In the genomic region with DNA sequence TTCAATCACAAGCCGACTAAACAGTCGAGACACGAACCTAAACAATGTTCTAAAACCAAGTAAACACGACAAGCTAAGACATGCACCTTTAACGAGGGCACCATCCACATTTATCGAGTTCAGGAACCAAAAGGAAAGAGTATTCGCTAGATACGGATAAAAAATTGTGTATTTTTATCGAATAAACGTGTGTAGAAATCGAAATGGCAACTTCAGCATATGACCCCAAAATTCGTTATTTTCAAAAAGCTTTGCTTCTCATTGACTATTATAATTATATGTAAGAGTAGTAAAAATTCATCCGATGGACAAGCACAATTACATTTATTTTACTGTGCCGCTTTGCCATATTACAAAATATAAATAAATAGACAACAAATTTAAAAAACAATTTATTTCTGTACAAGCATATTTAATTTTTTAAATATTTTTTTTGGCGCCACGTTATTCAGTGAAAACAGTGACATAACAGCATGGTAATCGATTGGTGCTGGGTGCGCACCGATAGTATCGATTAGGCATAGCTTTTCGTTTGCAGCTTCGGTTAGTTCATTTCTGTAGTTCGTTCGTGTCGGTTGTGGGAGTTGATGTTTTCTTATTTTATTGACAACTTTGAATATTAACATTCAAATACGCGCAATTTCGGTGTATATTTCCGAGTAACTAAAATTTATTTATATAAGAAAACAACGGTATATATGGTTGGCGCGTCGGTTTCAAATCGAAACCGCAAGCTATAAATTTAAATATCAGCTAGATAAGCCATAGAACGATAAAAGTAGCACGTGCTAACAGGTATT, we compare ENCODE assay signal across 3 fruit fly cellular contexts.
TF ChIP-seq lines count a peak whose summit lies in the region.

A gene (plus strand): TSS at position 561 of the 800 bp plus-strand sequence.

TF ChIP-seq in whole organism, adult, 20 proteins besides CTCF, POLR2A, EP300 and RAD21 (continued from another document):
- no peak for TF ChIP-seq Crg-1 (GFP tag; optimal IDR thresholded peaks at IDR 0.05; lab: Kevin White, UChicago)
- TF ChIP-seq toe (GFP tag; optimal IDR thresholded peaks at IDR 0.05; lab: Kevin White, UChicago), result no peak
- TF ChIP-seq CG7045 (GFP tag; optimal IDR thresholded peaks at IDR 0.05; lab: Kevin White, UChicago), result no peak
- TF ChIP-seq Hr96 (GFP tag; optimal IDR thresholded peaks at IDR 0.05; lab: Kevin White, UChicago), result no peak

TF ChIP-seq in whole organism, embryonic, 481 proteins besides CTCF, POLR2A, EP300 and RAD21 (continued from another document and continues in another):
- TF ChIP-seq vvl (GFP tag; IDR thresholded peaks at IDR 0.05; lab: Robert Waterston, UW), result peak; percentile 30; the same call in 1 of the 2 replicates
- TF ChIP-seq stwl (tag; optimal IDR thresholded peaks at IDR 0.05; lab: Kevin White, UChicago), result peak; percentile 63
- peak; percentile 50 for TF ChIP-seq hkb (optimal IDR thresholded peaks at IDR 0.05; lab: Kevin White, UChicago)
- TF ChIP-seq hkb (GFP tag; IDR thresholded peaks at IDR 0.05; lab: Robert Waterston, UW), result no peak
- peak; percentile 96 for TF ChIP-seq E2f2 (GFP tag; IDR thresholded peaks at IDR 0.05; lab: Robert Waterston, UW)
- peak; percentile 9 for TF ChIP-seq tap (tag; optimal IDR thresholded peaks at IDR 0.05; lab: Kevin White, UChicago)
- peak; percentile 44 for TF ChIP-seq CG12391 (tag; optimal IDR thresholded peaks at IDR 0.05; lab: Kevin White, UChicago)
- TF ChIP-seq CG15601 (tag; optimal IDR thresholded peaks at IDR 0.05; lab: Kevin White, UChicago), result peak; percentile 34
- TF ChIP-seq CG14710 (tag; optimal IDR thresholded peaks at IDR 0.05; lab: Kevin White, UChicago), result peak; percentile 50
- peak; percentile 17 for TF ChIP-seq Sin3A (optimal IDR thresholded peaks at IDR 0.05; lab: Kevin White, UChicago)
- TF ChIP-seq CG34224 (GFP tag; IDR thresholded peaks at IDR 0.05; lab: Robert Waterston, UW; ENCODE audit: partially characterized antibody), result peak; percentile 90
- peak; percentile 9 for TF ChIP-seq CG7839 (tag; optimal IDR thresholded peaks at IDR 0.05; lab: Kevin White, UChicago)
- TF ChIP-seq al (GFP tag; IDR thresholded peaks at IDR 0.05; lab: Robert Waterston, UW), result peak; percentile 33; the same call in 1 of the 2 replicates
- no peak for TF ChIP-seq Trl (optimal IDR thresholded peaks at IDR 0.05; lab: Kevin White, UChicago)
- TF ChIP-seq Trl (GFP tag; optimal IDR thresholded peaks at IDR 0.05; lab: Kevin White, UChicago), result no peak
- peak; percentile 54 for TF ChIP-seq CG9932 (GFP tag; IDR thresholded peaks at IDR 0.05; lab: Robert Waterston, UW)
- peak; percentile 9 for TF ChIP-seq gem (tag; optimal IDR thresholded peaks at IDR 0.05; lab: Kevin White, UChicago)
- no peak for TF ChIP-seq ap (GFP tag; IDR thresholded peaks at IDR 0.05; lab: Robert Waterston, UW)
- TF ChIP-seq D19A (tag; optimal IDR thresholded peaks at IDR 0.05; lab: Kevin White, UChicago), result peak; percentile 6
- peak in 1 of 2 experiments; percentile 24 for TF ChIP-seq dpn (GFP tag; optimal IDR thresholded peaks at IDR 0.05; lab: Kevin White, UChicago)
- TF ChIP-seq CG32532 (GFP tag; IDR thresholded peaks at IDR 0.05; lab: Robert Waterston, UW), result peak; percentile 47
- peak; percentile 53 for TF ChIP-seq Hmr (GFP tag; optimal IDR thresholded peaks at IDR 0.05; lab: Kevin White, UChicago)
- peak; percentile 91 for TF ChIP-seq nerfin-2 (GFP tag; IDR thresholded peaks at IDR 0.05; lab: Robert Waterston, UW; ENCODE audit: partially characterized antibody)
- peak; percentile 83 for TF ChIP-seq Jarid2 (GFP tag; optimal IDR thresholded peaks at IDR 0.05; lab: Kevin White, UChicago)
- peak in 1 of 2 experiments; percentile 26 for TF ChIP-seq insv (GFP tag; optimal IDR thresholded peaks at IDR 0.05; lab: Kevin White, UChicago)
- TF ChIP-seq sima (GFP tag; optimal IDR thresholded peaks at IDR 0.05; lab: Kevin White, UChicago), result no peak
- peak; percentile 61 for TF ChIP-seq Ets97D (GFP tag; optimal IDR thresholded peaks at IDR 0.05; lab: Kevin White, UChicago)
- no peak for TF ChIP-seq gro (GFP tag; optimal IDR thresholded peaks at IDR 0.05; lab: Kevin White, UChicago)
- TF ChIP-seq Oaz (GFP tag; IDR thresholded peaks at IDR 0.05; lab: Robert Waterston, UW), result no peak
- TF ChIP-seq PHDP (tag; optimal IDR thresholded peaks at IDR 0.05; lab: Kevin White, UChicago), result peak; percentile 13
- TF ChIP-seq caup (GFP tag; optimal IDR thresholded peaks at IDR 0.05; lab: Kevin White, UChicago; ENCODE audit: severe bottlenecking), result no peak
- no peak for TF ChIP-seq Atf-2 (GFP tag; optimal IDR thresholded peaks at IDR 0.05; lab: Kevin White, UChicago)
- peak; percentile 50 for TF ChIP-seq CoRest (tag; optimal IDR thresholded peaks at IDR 0.05; lab: Kevin White, UChicago)
- peak; percentile 96 for TF ChIP-seq Dp (GFP tag; optimal IDR thresholded peaks at IDR 0.05; lab: Kevin White, UChicago)
- TF ChIP-seq CG18262 (tag; optimal IDR thresholded peaks at IDR 0.05; lab: Kevin White, UChicago), result no peak
- peak; percentile 25 for TF ChIP-seq Fer1 (GFP tag; optimal IDR thresholded peaks at IDR 0.05; lab: Kevin White, UChicago)
- peak in 1 of 2 experiments; percentile 43 for TF ChIP-seq crp (GFP tag; optimal IDR thresholded peaks at IDR 0.05; lab: Kevin White, UChicago)
- peak; percentile 92 for TF ChIP-seq vnd (GFP tag; IDR thresholded peaks at IDR 0.05; lab: Robert Waterston, UW; ENCODE audit: partially characterized antibody)
- TF ChIP-seq Lhr (GFP tag; optimal IDR thresholded peaks at IDR 0.05; lab: Kevin White, UChicago), result peak; percentile 90
- TF ChIP-seq Ets65A (GFP tag; lab: Kevin White, UChicago), result peak; percentile 88
- TF ChIP-seq CG42726 (GFP tag; IDR thresholded peaks at IDR 0.05; lab: Robert Waterston, UW; ENCODE audit: partially characterized antibody), result peak; percentile 95
- peak; percentile 58 for TF ChIP-seq CG33213 (GFP tag; optimal IDR thresholded peaks at IDR 0.05; lab: Kevin White, UChicago)
- TF ChIP-seq CG8290 (GFP tag; optimal IDR thresholded peaks at IDR 0.05; lab: Kevin White, UChicago), result no peak
- peak in 1 of 2 experiments; percentile 18 for TF ChIP-seq CG8290 (tag; optimal IDR thresholded peaks at IDR 0.05; lab: Kevin White, UChicago)
- TF ChIP-seq CG10267 (tag; optimal IDR thresholded peaks at IDR 0.05; lab: Kevin White, UChicago), result peak; percentile 29
- TF ChIP-seq aop (GFP tag; IDR thresholded peaks at IDR 0.05; lab: Robert Waterston, UW), result no peak
- TF ChIP-seq gfzf (GFP tag; optimal IDR thresholded peaks at IDR 0.05; lab: Kevin White, UChicago), result peak; percentile 68
- peak; percentile 40; the same call in 1 of the 3 replicates for TF ChIP-seq row (GFP tag; IDR thresholded peaks at IDR 0.05; lab: Robert Waterston, UW)
- peak; percentile 0 for TF ChIP-seq zen (tag; optimal IDR thresholded peaks at IDR 0.05; lab: Kevin White, UChicago)
- no peak for TF ChIP-seq CG6254 (GFP tag; optimal IDR thresholded peaks at IDR 0.05; lab: Kevin White, UChicago)
- peak; percentile 40; the same call in 1 of the 3 replicates for TF ChIP-seq ci (GFP tag; IDR thresholded peaks at IDR 0.05; lab: Robert Waterston, UW)
- no peak for TF ChIP-seq CG9727 (GFP tag; optimal IDR thresholded peaks at IDR 0.05; lab: Kevin White, UChicago)
- TF ChIP-seq CG13296 (GFP tag; optimal IDR thresholded peaks at IDR 0.05; lab: Kevin White, UChicago), result peak; percentile 40
- peak; percentile 60 for TF ChIP-seq CG1603 (tag; optimal IDR thresholded peaks at IDR 0.05; lab: Kevin White, UChicago)
- TF ChIP-seq Atf6 (GFP tag; IDR thresholded peaks at IDR 0.05; lab: Robert Waterston, UW), result peak; percentile 38; the same call in 1 of the 2 replicates
- peak; percentile 30 for TF ChIP-seq Nf-YB (GFP tag; optimal IDR thresholded peaks at IDR 0.05; lab: Kevin White, UChicago)
- TF ChIP-seq CG4730 (GFP tag; IDR thresholded peaks at IDR 0.05; lab: Robert Waterston, UW), result no peak
- peak; percentile 52 for TF ChIP-seq Abd-B (GFP tag; optimal IDR thresholded peaks at IDR 0.05; lab: Kevin White, UChicago)

TF ChIP-seq in whole organism, prepupa, 60 proteins besides CTCF, POLR2A, EP300 and RAD21 (continued from another document):
- TF ChIP-seq Blimp-1 (GFP tag; optimal IDR thresholded peaks at IDR 0.05; lab: Kevin White, UChicago) (no peak), svp (GFP tag; lab: Kevin White, UChicago) (peak; percentile 63), cyc (GFP tag; optimal IDR thresholded peaks at IDR 0.05; lab: Kevin White, UChicago) (peak; percentile 3), CG1621 (tag; optimal IDR thresholded peaks at IDR 0.05; lab: Kevin White, UChicago) (no peak), Eip78C (GFP tag; lab: Kevin White, UChicago) (peak; percentile 15), CG6854 (GFP tag; optimal IDR thresholded peaks at IDR 0.05; lab: Kevin White, UChicago) (no peak), vri (GFP tag; optimal IDR thresholded peaks at IDR 0.05; lab: Kevin White, UChicago) (no peak)
